Fruit fly (Drosophila melanogaster): Measurements from ENCODE around the gene atk.
A peak's percentile ranks its signal among the peaks of the same experiment; 100 is the strongest.

Gene atk

dm6 chr3L:20441632-20442469, 22.8 kb downstream of the atk start, which contains the start of gene CG5910:
CG5910 (plus strand) TSS chr3L:20442419.
- TF ChIP-seq CG9932 (GFP tag; IDR thresholded peaks at IDR 0.05) (peak; percentile 65), CG1602 (GFP tag; optimal IDR thresholded peaks at IDR 0.05) (peak; percentile 76), dati (GFP tag; IDR thresholded peaks at IDR 0.05) (no peak), D19A (tag; optimal IDR thresholded peaks at IDR 0.05) (peak; percentile 91), ac (GFP tag; optimal IDR thresholded peaks at IDR 0.05) (peak; percentile 40), CG1024 (GFP tag; IDR thresholded peaks at IDR 0.05) (peak; percentile 66), CG4328 (GFP tag; optimal IDR thresholded peaks at IDR 0.05) (peak; percentile 81), ase (GFP tag; IDR thresholded peaks at IDR 0.05) (peak; percentile 52; the same call in 1 of the 3 replicates), lilli (GFP tag; optimal IDR thresholded peaks at IDR 0.05) (peak; percentile 63), CG15696 (tag; optimal IDR thresholded peaks at IDR 0.05) (peak; percentile 84), CG13287 (GFP tag; IDR thresholded peaks at IDR 0.05; ENCODE audit: partially characterized antibody) (no peak), tll (GFP tag; optimal IDR thresholded peaks at IDR 0.05) (no peak), CG6272 (GFP tag; IDR thresholded peaks at IDR 0.05) (peak; percentile 54; the same call in 1 of the 2 replicates), Dip3 (GFP tag; optimal IDR thresholded peaks at IDR 0.05) (no peak), CG13424 (tag; optimal IDR thresholded peaks at IDR 0.05) (peak; percentile 94), nom (GFP tag; optimal IDR thresholded peaks at IDR 0.05) (peak; percentile 40), Meics (GFP tag; optimal IDR thresholded peaks at IDR 0.05) (peak; percentile 94), CG7839 (tag; optimal IDR thresholded peaks at IDR 0.05) (peak; percentile 95), usp (GFP tag; optimal IDR thresholded peaks at IDR 0.05) (no peak), CG17186 (GFP tag; optimal IDR thresholded peaks at IDR 0.05) (no peak), CG12104 (GFP tag; optimal IDR thresholded peaks at IDR 0.05) (peak; percentile 84), psq (GFP tag; optimal IDR thresholded peaks at IDR 0.05) (peak; percentile 48), Deaf1 (tag; optimal IDR thresholded peaks at IDR 0.05) (peak; percentile 88), CG11504 (tag; optimal IDR thresholded peaks at IDR 0.05) (peak; percentile 94), CG16815 (GFP tag; optimal IDR thresholded peaks at IDR 0.05) (peak; percentile 81), sens-2 (GFP tag; IDR thresholded peaks at IDR 0.05) (peak; percentile 56), Gsc (GFP tag; IDR thresholded peaks at IDR 0.05) (no peak), Xrp1 (GFP tag; IDR thresholded peaks at IDR 0.05) (peak; percentile 84), CG8388 (GFP tag; optimal IDR thresholded peaks at IDR 0.05) (peak; percentile 87), CG34376 (GFP tag; optimal IDR thresholded peaks at IDR 0.05) (peak; percentile 80), sisA (GFP tag; IDR thresholded peaks at IDR 0.05) (peak; percentile 84), bowl (GFP tag; IDR thresholded peaks at IDR 0.05) (no peak), btn (GFP tag; optimal IDR thresholded peaks at IDR 0.05) (no peak), Doc2 (GFP tag; IDR thresholded peaks at IDR 0.05) (no peak), HLH3B (GFP tag; IDR thresholded peaks at IDR 0.05) (peak; percentile 76), Oaz (GFP tag; IDR thresholded peaks at IDR 0.05) (peak; percentile 50; the same call in 1 of the 2 replicates), shn (GFP tag; optimal IDR thresholded peaks at IDR 0.05) (no peak), dmrt99B (tag; optimal IDR thresholded peaks at IDR 0.05) (peak; percentile 93), CG6175 (GFP tag; IDR thresholded peaks at IDR 0.05) (no peak), CG14014 (GFP tag; IDR thresholded peaks at IDR 0.05) (peak; percentile 75), run (tag; optimal IDR thresholded peaks at IDR 0.05) (peak; percentile 84), insv (GFP tag; optimal IDR thresholded peaks at IDR 0.05) (peak in 1 of 2 experiments; percentile 63), CG14965 (GFP tag; optimal IDR thresholded peaks at IDR 0.05; ENCODE audit: borderline replicate concordance) (no peak), prd (optimal IDR thresholded peaks at IDR 0.05) (no peak), prd (GFP tag; IDR thresholded peaks at IDR 0.05) (peak; percentile 82), CG5180 (GFP tag; optimal IDR thresholded peaks at IDR 0.05) (peak; percentile 78), CG6654 (GFP tag; optimal IDR thresholded peaks at IDR 0.05) (peak; percentile 60), p53 (GFP tag; optimal IDR thresholded peaks at IDR 0.05) (no peak), CG17385 (GFP tag; optimal IDR thresholded peaks at IDR 0.05) (peak; percentile 83)
